Worm (Caenorhabditis elegans) whole organism, late embryonic: ENCODE data around the gene kin-21.
"Not testable (repeated sequence)": the region's sequence is repeated elsewhere in the genome, so short reads cannot be mapped to it uniquely, and the experiment has no call there.

Source experiments
- K02D7.2 ChIP-seq: sonication (generic microtip); optimal IDR thresholded peaks from 2 replicates; lab custom pipeline; 2017; ENCODE audit warnings: mild to moderate bottlenecking, missing genetic modification characterization, missing compliant biosample characterization
- K09A11.1 ChIP-seq: sonication (generic microtip); optimal IDR thresholded peaks from 2 replicates; lab custom pipeline; 2017; ENCODE audit warnings: antibody characterized with exemption, mild to moderate bottlenecking, missing genetic modification characterization, missing compliant biosample characterization; ENCODE audit not compliant: insufficient read depth
- T23F11.4 ChIP-seq: fragments of 200-800 bp; sonication (Bioruptor generic); optimal IDR thresholded peaks from 2 replicates; lab custom pipeline; 2018; ENCODE audit warnings: mild to moderate bottlenecking, missing genetic modification characterization, missing compliant biosample characterization
- ahr-1 ChIP-seq: sonication (generic microtip); optimal IDR thresholded peaks from 2 replicates; lab custom pipeline; 2016; ENCODE audit warnings: missing genetic modification characterization, missing compliant biosample characterization
- ama-1 ChIP-seq: fragments of 150-350 bp; optimal IDR thresholded peaks from 2 replicates; lab custom pipeline; 2014
- ceh-18 ChIP-seq: sonication (generic microtip); optimal IDR thresholded peaks from 2 replicates; lab custom pipeline; 2016; ENCODE audit warnings: missing genetic modification characterization, missing compliant biosample characterization
- ceh-19 ChIP-seq: fragments of 200-800 bp; sonication (Bioruptor generic); optimal IDR thresholded peaks from 2 replicates; lab custom pipeline; 2018; ENCODE audit warnings: mild to moderate bottlenecking, missing genetic modification characterization, missing compliant biosample characterization
- ceh-2 ChIP-seq: sonication (generic microtip); optimal IDR thresholded peaks from 2 replicates; lab custom pipeline; 2016; ENCODE audit warnings: missing genotype, missing genetic modification characterization, missing compliant biosample characterization
- ceh-22 ChIP-seq: sonication (generic microtip); optimal IDR thresholded peaks from 2 replicates; lab custom pipeline; 2017; ENCODE audit warnings: missing biosample characterization, missing genetic modification characterization
- ceh-24 ChIP-seq: sonication (generic microtip); optimal IDR thresholded peaks from 2 replicates; lab custom pipeline; 2016; ENCODE audit warnings: mild to moderate bottlenecking, missing genetic modification characterization, missing compliant biosample characterization
- ceh-31 ChIP-seq: sonication (generic microtip); optimal IDR thresholded peaks from 2 replicates; lab custom pipeline; 2016; ENCODE audit warnings: missing genetic modification characterization, missing compliant biosample characterization
- ceh-34 ChIP-seq: sonication (generic microtip); optimal IDR thresholded peaks from 2 replicates; lab custom pipeline; 2016; ENCODE audit warnings: mild to moderate bottlenecking, missing genetic modification characterization, missing compliant biosample characterization
- ceh-48 ChIP-seq: sonication (generic microtip); optimal IDR thresholded peaks from 2 replicates; lab custom pipeline; 2016; ENCODE audit warnings: missing genetic modification characterization, inconsistent platforms, missing compliant biosample characterization
- ceh-6 ChIP-seq: fragments of 200-800 bp; sonication (Bioruptor generic); optimal IDR thresholded peaks from 2 replicates; lab custom pipeline; 2018; ENCODE audit warnings: mild to moderate bottlenecking, missing genetic modification characterization, missing compliant biosample characterization
- elt-2 ChIP-seq: sonication (generic microtip); optimal IDR thresholded peaks from 2 replicates; lab custom pipeline; 2016; ENCODE audit warnings: missing genetic modification reagents, missing genetic modification characterization, missing compliant biosample characterization
- elt-4 ChIP-seq: sonication (generic microtip); optimal IDR thresholded peaks from 2 replicates; lab custom pipeline; 2016; ENCODE audit warnings: missing genetic modification characterization, missing compliant biosample characterization
- fkh-10 ChIP-seq: fragments of 150-350 bp; optimal IDR thresholded peaks from 2 replicates; lab custom pipeline; 2014; ENCODE audit warnings: missing biosample characterization, missing genetic modification reagents, missing genetic modification characterization
- gmeb-2 ChIP-seq: sonication (generic microtip); optimal IDR thresholded peaks from 2 replicates; lab custom pipeline; 2016; ENCODE audit warnings: missing genetic modification characterization, inconsistent platforms, missing compliant biosample characterization
- hlh-6 ChIP-seq: sonication (generic microtip); optimal IDR thresholded peaks from 2 replicates; lab custom pipeline; 2016; ENCODE audit warnings: missing genotype, missing genetic modification characterization, missing compliant biosample characterization
- lim-6 ChIP-seq: sonication (generic microtip); optimal IDR thresholded peaks from 2 replicates; lab custom pipeline; 2016; ENCODE audit warnings: missing genetic modification characterization, missing compliant biosample characterization
- madf-2 ChIP-seq: sonication (generic microtip); optimal IDR thresholded peaks from 2 replicates; lab custom pipeline; 2017; ENCODE audit warnings: missing genetic modification characterization, missing compliant biosample characterization
- nfya-1 ChIP-seq: sonication (generic microtip); optimal IDR thresholded peaks from 2 replicates; lab custom pipeline; 2017; ENCODE audit warnings: missing genetic modification characterization, mild to moderate bottlenecking, missing compliant biosample characterization, antibody characterized with exemption, moderate library complexity
- npax-4 ChIP-seq: sonication (generic microtip); optimal IDR thresholded peaks from 2 replicates; lab custom pipeline; 2016; ENCODE audit warnings: missing genetic modification characterization, missing compliant biosample characterization
- odd-2 ChIP-seq: sonication (generic microtip); optimal IDR thresholded peaks from 2 replicates; lab custom pipeline; 2017; ENCODE audit warnings: antibody characterized with exemption, mild to moderate bottlenecking, missing genetic modification characterization, missing compliant biosample characterization
- pag-3 ChIP-seq: sonication (generic microtip); optimal IDR thresholded peaks from 2 replicates; lab custom pipeline; 2016; ENCODE audit warnings: missing compliant biosample characterization, missing genetic modification characterization, borderline replicate concordance
- pat-9 ChIP-seq: fragments of 200-800 bp; sonication (Bioruptor generic); optimal IDR thresholded peaks from 2 replicates; lab custom pipeline; 2018; ENCODE audit warnings: mild to moderate bottlenecking, missing genetic modification characterization, moderate library complexity, missing compliant biosample characterization
- pqm-1 ChIP-seq: sonication (generic microtip); optimal IDR thresholded peaks from 2 replicates; lab custom pipeline; 2016; ENCODE audit warnings: missing genetic modification characterization, missing compliant biosample characterization
- ref-2 ChIP-seq: sonication (generic microtip); optimal IDR thresholded peaks from 2 replicates; lab custom pipeline; 2016; ENCODE audit warnings: missing genetic modification characterization, missing compliant biosample characterization
- sdc-2 ChIP-seq: sonication (generic microtip); optimal IDR thresholded peaks from 2 replicates; lab custom pipeline; 2016; ENCODE audit warnings: missing genotype, missing genetic modification characterization, missing compliant biosample characterization
- sox-4 ChIP-seq: sonication (generic microtip); optimal IDR thresholded peaks from 2 replicates; lab custom pipeline; 2017; ENCODE audit warnings: mild to moderate bottlenecking, missing genetic modification characterization, inconsistent platforms, missing compliant biosample characterization
- tbx-7 ChIP-seq: sonication (generic microtip); optimal IDR thresholded peaks from 2 replicates; lab custom pipeline; 2016; ENCODE audit warnings: missing genotype, missing genetic modification characterization, missing compliant biosample characterization
- unc-55 ChIP-seq: sonication (generic microtip); optimal IDR thresholded peaks from 2 replicates; lab custom pipeline; 2017; ENCODE audit warnings: missing biosample characterization, missing genetic modification reagents, missing genetic modification characterization
- zip-5 ChIP-seq: sonication (generic microtip); optimal IDR thresholded peaks from 2 replicates; lab custom pipeline; 2016; ENCODE audit warnings: missing genetic modification characterization, missing compliant biosample characterization
- ztf-16 ChIP-seq: sonication (generic microtip); optimal IDR thresholded peaks from 2 replicates; lab custom pipeline; 2017; ENCODE audit warnings: missing genetic modification characterization, missing compliant biosample characterization

Gene kin-21

ce11 chrIV:9825196-9825744 lies 7.4 kb upstream of the kin-21 start, which contains the start of gene mtr-4:
Gene mtr-4 (plus strand): TSS chrIV:9825694.
- TF ChIP-seq lim-6: no peak
- TF ChIP-seq odd-2: no peak
- no peak for TF ChIP-seq ceh-34 (tag; lab: Kevin White, UChicago)
- TF ChIP-seq ceh-24 (tag; lab: Kevin White, UChicago): no peak
- no peak for TF ChIP-seq nfya-1 (tag; lab: Kevin White, UChicago)
- TF ChIP-seq ahr-1 (tag; lab: Kevin White, UChicago): no peak
- TF ChIP-seq ceh-22 (tag; lab: Kevin White, UChicago): no peak
- no peak for TF ChIP-seq K02D7.2 (tag; lab: Kevin White, UChicago)
- TF ChIP-seq fkh-10 (GFP tag; lab: Kevin White, UChicago): no peak

ce11 chrIV:9833337-9833736 lies 651 bp downstream of the kin-21 start:
- no peak for TF ChIP-seq nfya-1 (tag; lab: Kevin White, UChicago)
- no peak for TF ChIP-seq npax-4
- no peak for TF ChIP-seq hlh-6 (tag; lab: Kevin White, UChicago)
- no peak for TF ChIP-seq sox-4
- TF ChIP-seq, all 69 proteins: peak for 0

ce11 chrIV:9836317-9836716 lies 3.6 kb downstream of the kin-21 start, which contains the start of gene msp-81:
Gene msp-81 (minus strand): TSS chrIV:9836417.
- TF ChIP-seq lim-6 (no peak), gmeb-2 (tag; lab: Kevin White, UChicago) (no peak), pat-9 (tag; lab: Kevin White, UChicago) (no peak), sdc-2 (tag; lab: Kevin White, UChicago) (no peak), K09A11.1 (tag; lab: Kevin White, UChicago) (no peak)

- TF ChIP-seq sox-4; hlh-6 (tag; lab: Kevin White, UChicago); ceh-19: not testable (repeated sequence)
Measured at ce11 chrIV:9837349-9837748, 4.7 kb downstream of the kin-21 start, which contains the start of gene msp-10. Gene msp-10 (plus strand): TSS chrIV:9837649.

ce11 chrIV:9840984-9841590 lies 8.4 kb downstream of the kin-21 start, which contains the start of the genes kin-24 and msp-56:
Gene kin-24 (minus strand): TSS chrIV:9841084.
Gene msp-56 (plus strand): TSS chrIV:9841540.
- no peak for TF ChIP-seq zip-5
- no peak for TF ChIP-seq pat-9 (tag; lab: Kevin White, UChicago)
- no peak for TF ChIP-seq elt-4 (tag; lab: Kevin White, UChicago)
- TF ChIP-seq ceh-6 (GFP tag; lab: Kevin White, UChicago): no peak
- no peak for TF ChIP-seq ama-1
- TF ChIP-seq ceh-2 (tag; lab: Kevin White, UChicago): no peak
- TF ChIP-seq unc-55: no peak
- no peak for TF ChIP-seq pqm-1
- no peak for TF ChIP-seq sox-4
- no peak for TF ChIP-seq ceh-31 (tag; lab: Kevin White, UChicago)
- TF ChIP-seq madf-2: no peak
- no peak for TF ChIP-seq pag-3
- TF ChIP-seq ztf-16 (tag; lab: Kevin White, UChicago): no peak
- no peak for TF ChIP-seq ref-2
- TF ChIP-seq lim-6: no peak
- TF ChIP-seq elt-2: no peak
- TF ChIP-seq ceh-48 (tag; lab: Kevin White, UChicago): no peak
- no peak for TF ChIP-seq ceh-18 (tag; lab: Kevin White, UChicago)
- TF ChIP-seq T23F11.4 (GFP tag; lab: Kevin White, UChicago): no peak
- TF ChIP-seq tbx-7 (tag; lab: Kevin White, UChicago): no peak
- TF ChIP-seq, all 69 proteins: peak for 0
